Worm (Caenorhabditis elegans): Measurements from ENCODE around the gene Y44A6D.1.

ce11 chrV:20779707-20780346 lies 10.0 kb downstream of the Y44A6D.1 start:
- no peak for TF ChIP-seq nhr-237 (tag; optimal IDR thresholded peaks at IDR 0.05)
- peak; percentile 54 for TF ChIP-seq unc-62 (GFP tag; optimal IDR thresholded peaks at IDR 0.05)
- TF ChIP-seq elt-1 (tag; optimal IDR thresholded peaks at IDR 0.05; ENCODE audit: borderline replicate concordance, insufficient read depth): no peak
- TF ChIP-seq lsy-2 (tag; optimal IDR thresholded peaks at IDR 0.05): no peak

Data from whole organism, mixed stage, embryonic.